Fruit fly (Drosophila melanogaster): ENCODE results near the gene CG14053.

Gene CG14053

dm6 chrX:2141854-2142216 is 51.9 kb downstream of the CG14053 start (continued):
- TF ChIP-seq CG12219 (GFP tag; optimal IDR thresholded peaks at IDR 0.05), result peak; percentile 6
- TF ChIP-seq BEAF-32 (GFP tag; optimal IDR thresholded peaks at IDR 0.05), result no peak
- no peak; the same call in 1 of the 2 replicates for TF ChIP-seq E2f1 (GFP tag; IDR thresholded peaks at IDR 0.05)
- peak; percentile 30 for TF ChIP-seq Nf-YC (tag; optimal IDR thresholded peaks at IDR 0.05)
- no peak for TF ChIP-seq NK7.1 (GFP tag; optimal IDR thresholded peaks at IDR 0.05)
- no peak for TF ChIP-seq Bteb2 (GFP tag; optimal IDR thresholded peaks at IDR 0.05)
- TF ChIP-seq CG3407 (GFP tag; optimal IDR thresholded peaks at IDR 0.05), result peak; percentile 65
- TF ChIP-seq dmrt99B (tag; optimal IDR thresholded peaks at IDR 0.05), result peak; percentile 47
- TF ChIP-seq Taf1 (GFP tag; IDR thresholded peaks at IDR 0.05), result no peak
- TF ChIP-seq CG16813 (GFP tag; IDR thresholded peaks at IDR 0.05; ENCODE audit: partially characterized antibody), result no peak
- TF ChIP-seq ash1 (GFP tag; optimal IDR thresholded peaks at IDR 0.05), result peak; percentile 53
- TF ChIP-seq Awh (GFP tag; IDR thresholded peaks at IDR 0.05), result peak; percentile 87
- TF ChIP-seq emc (GFP tag; optimal IDR thresholded peaks at IDR 0.05), result no peak
- TF ChIP-seq Hmr (GFP tag; optimal IDR thresholded peaks at IDR 0.05), result peak; percentile 65
- TF ChIP-seq CG6791 (GFP tag; IDR thresholded peaks at IDR 0.05; ENCODE audit: partially characterized antibody), result no peak
- no peak for TF ChIP-seq CG8478 (optimal IDR thresholded peaks at IDR 0.05)
- TF ChIP-seq Atf-2 (GFP tag; optimal IDR thresholded peaks at IDR 0.05), result no peak
- no peak for TF ChIP-seq ttk (GFP tag; IDR thresholded peaks at IDR 0.05)
- TF ChIP-seq CG33213 (GFP tag; optimal IDR thresholded peaks at IDR 0.05), result peak; percentile 22
- TF ChIP-seq CG10321 (GFP tag; IDR thresholded peaks at IDR 0.05), result no peak
- TF ChIP-seq cas (GFP tag; IDR thresholded peaks at IDR 0.05), result no peak
- no peak for TF ChIP-seq jumu (GFP tag; optimal IDR thresholded peaks at IDR 0.05)
- peak; percentile 3 for TF ChIP-seq CG6254 (GFP tag; optimal IDR thresholded peaks at IDR 0.05)
- TF ChIP-seq fu2 (GFP tag; optimal IDR thresholded peaks at IDR 0.05), result no peak
- TF ChIP-seq en (GFP tag; optimal IDR thresholded peaks at IDR 0.05), result no peak
- no peak for TF ChIP-seq nom (GFP tag; optimal IDR thresholded peaks at IDR 0.05)
- no peak for TF ChIP-seq CG5245 (GFP tag; optimal IDR thresholded peaks at IDR 0.05)
- no peak for TF ChIP-seq repo (GFP tag; optimal IDR thresholded peaks at IDR 0.05)
- peak; percentile 51 for TF ChIP-seq corto (GFP tag; optimal IDR thresholded peaks at IDR 0.05)
- peak; percentile 77 for TF ChIP-seq MTF-1 (GFP tag; optimal IDR thresholded peaks at IDR 0.05; ENCODE audit: borderline replicate concordance)
- peak; percentile 37; the same call in 1 of the 3 replicates for TF ChIP-seq z (GFP tag; IDR thresholded peaks at IDR 0.05)
- no peak for TF ChIP-seq sc (optimal IDR thresholded peaks at IDR 0.05)
- peak; percentile 10 for TF ChIP-seq sc (GFP tag; optimal IDR thresholded peaks at IDR 0.05)
- TF ChIP-seq ac (GFP tag; optimal IDR thresholded peaks at IDR 0.05), result no peak
- TF ChIP-seq CG4404 (GFP tag; IDR thresholded peaks at IDR 0.05), result no peak
- TF ChIP-seq CG9727 (GFP tag; optimal IDR thresholded peaks at IDR 0.05), result no peak
- TF ChIP-seq CG13296 (GFP tag; optimal IDR thresholded peaks at IDR 0.05), result peak; percentile 32
- no peak for TF ChIP-seq CG30020 (tag; optimal IDR thresholded peaks at IDR 0.05)
- no peak for TF ChIP-seq Scr (GFP tag; IDR thresholded peaks at IDR 0.05; ENCODE audit: partially characterized antibody)
- no peak for TF ChIP-seq CG18476 (GFP tag; optimal IDR thresholded peaks at IDR 0.05)
- peak; percentile 85 for TF ChIP-seq wek (GFP tag; optimal IDR thresholded peaks at IDR 0.05)
- TF ChIP-seq maf-S (GFP tag; optimal IDR thresholded peaks at IDR 0.05), result no peak
- TF ChIP-seq chif (GFP tag; optimal IDR thresholded peaks at IDR 0.05), result no peak
- peak; percentile 31 for TF ChIP-seq sug (tag; optimal IDR thresholded peaks at IDR 0.05)
- no peak for TF ChIP-seq CG3163 (GFP tag; optimal IDR thresholded peaks at IDR 0.05)
- TF ChIP-seq Poxn (GFP tag; IDR thresholded peaks at IDR 0.05), result no peak
- TF ChIP-seq br (optimal IDR thresholded peaks at IDR 0.05), result no peak
- TF ChIP-seq YL-1 (GFP tag; optimal IDR thresholded peaks at IDR 0.05), result peak; percentile 25
- TF ChIP-seq CG33557 (GFP tag; optimal IDR thresholded peaks at IDR 0.05), result no peak
- peak; percentile 47 for TF ChIP-seq CG31441 (GFP tag; IDR thresholded peaks at IDR 0.05)
- TF ChIP-seq sqz (GFP tag; optimal IDR thresholded peaks at IDR 0.05), result peak; percentile 43
- peak; percentile 56 for TF ChIP-seq CG10431 (GFP tag; optimal IDR thresholded peaks at IDR 0.05)
